Worm (Caenorhabditis elegans) whole organism, L3 larva: ENCODE data around the gene F38E11.6.
A peak's percentile ranks its signal among the peaks of the same experiment; 100 is the strongest.

ENCODE experiments used
- R02D3.7 ChIP-seq: fragments of 150-350 bp; optimal IDR thresholded peaks from 2 replicates; lab custom pipeline; 2014; ENCODE audit warnings: missing biosample characterization, missing genetic modification characterization
- aly-2 ChIP-seq: fragments of 150-350 bp; optimal IDR thresholded peaks from 2 replicates; lab custom pipeline; 2014; ENCODE audit warnings: missing biosample characterization, missing genetic modification characterization
- ama-1 ChIP-seq: fragments of 150-350 bp; optimal IDR thresholded peaks from 2 replicates; lab custom pipeline; 2018
- ceh-16 ChIP-seq: sonication (generic microtip); optimal IDR thresholded peaks from 2 replicates; lab custom pipeline; 2017; ENCODE audit warnings: missing biosample characterization, missing genetic modification characterization
- ceh-28 ChIP-seq: fragments of 150-350 bp; optimal IDR thresholded peaks from 2 replicates; lab custom pipeline; 2014; ENCODE audit warnings: missing biosample characterization, missing genetic modification reagents, missing genetic modification characterization
- ceh-82 ChIP-seq: fragments of 150-350 bp; optimal IDR thresholded peaks from 2 replicates; lab custom pipeline; 2014; ENCODE audit warnings: missing biosample characterization, missing genetic modification characterization
- ceh-9 ChIP-seq: sonication (generic microtip); optimal IDR thresholded peaks from 2 replicates; lab custom pipeline; 2018; ENCODE audit warnings: missing biosample characterization, missing genetic modification characterization
- daf-12 ChIP-seq: fragments of 150-350 bp; optimal IDR thresholded peaks from 2 replicates; lab custom pipeline; 2014; ENCODE audit warnings: missing biosample characterization, missing genetic modification reagents, missing genetic modification characterization
- egl-27 ChIP-seq: sonication (generic microtip); optimal IDR thresholded peaks from 4 replicates; lab custom pipeline; 2017; ENCODE audit warnings: missing biosample characterization, missing genetic modification reagents, missing genetic modification characterization
- egl-5 ChIP-seq: fragments of 150-350 bp; optimal IDR thresholded peaks from 2 replicates; lab custom pipeline; 2017; ENCODE audit warnings: missing biosample characterization, missing genetic modification reagents, missing genetic modification characterization, inconsistent platforms
- elt-1 ChIP-seq: fragments of 150-350 bp; optimal IDR thresholded peaks from 2 replicates; lab custom pipeline; 2014; ENCODE audit warnings: missing biosample characterization, missing genetic modification characterization
- elt-3 ChIP-seq, 3 experiments: fragments of 150-350 bp in 1 of 3; sonication (generic microtip) in 2 of 3; optimal IDR thresholded peaks; 2 replicates in 2 of 3; 4 replicates in 1 of 3; lab custom pipeline; 2014 to 2017; ENCODE audit warnings: missing biosample characterization in 3 of 3, missing genetic modification characterization in 3 of 3
- eor-1 ChIP-seq, 2 experiments: fragments of 150-350 bp; optimal IDR thresholded peaks; 2 replicates each; lab custom pipeline; 2014 to 2018; ENCODE audit warnings: missing biosample characterization in 2 of 2, missing genetic modification characterization in 2 of 2
- fkh-10 ChIP-seq: sonication (generic microtip); optimal IDR thresholded peaks from 2 replicates; lab custom pipeline; 2017; ENCODE audit warnings: missing biosample characterization, missing genetic modification reagents, missing genetic modification characterization
- fkh-2 ChIP-seq: fragments of 150-350 bp; optimal IDR thresholded peaks from 2 replicates; lab custom pipeline; 2014; ENCODE audit warnings: missing biosample characterization, missing genetic modification reagents, missing genetic modification characterization
- fos-1 ChIP-seq: fragments of 150-350 bp; optimal IDR thresholded peaks from 2 replicates; lab custom pipeline; 2014; ENCODE audit warnings: missing biosample characterization, missing genetic modification characterization
- hmg-11 ChIP-seq: sonication (generic microtip); optimal IDR thresholded peaks from 2 replicates; lab custom pipeline; 2016; ENCODE audit warnings: missing genetic modification characterization, missing compliant biosample characterization
- jun-1 ChIP-seq: fragments of 150-350 bp; optimal IDR thresholded peaks from 2 replicates; lab custom pipeline; 2014; ENCODE audit warnings: missing biosample characterization, missing genetic modification reagents, missing genetic modification characterization
- lin-15B ChIP-seq: fragments of 150-350 bp; optimal IDR thresholded peaks from 2 replicates; lab custom pipeline; 2014; ENCODE audit warnings: missing biosample characterization, missing genetic modification characterization
- lin-39 ChIP-seq: fragments of 150-350 bp; optimal IDR thresholded peaks from 2 replicates; lab custom pipeline; 2018; ENCODE audit warnings: missing biosample characterization, missing genetic modification reagents, missing genetic modification characterization
- lsy-12 ChIP-seq: sonication (generic microtip); optimal IDR thresholded peaks from 2 replicates; lab custom pipeline; 2016; ENCODE audit warnings: mild to moderate bottlenecking, missing genetic modification characterization, missing compliant biosample characterization
- mdl-1 ChIP-seq: fragments of 150-350 bp; optimal IDR thresholded peaks from 2 replicates; lab custom pipeline; 2014; ENCODE audit warnings: missing biosample characterization, missing genetic modification characterization
- mml-1 ChIP-seq: fragments of 150-350 bp; sonication (generic microtip); optimal IDR thresholded peaks from 3 replicates; lab custom pipeline; 2014; ENCODE audit warnings: missing biosample characterization, missing genetic modification characterization
- nfya-1 ChIP-seq: sonication (generic microtip); optimal IDR thresholded peaks from 2 replicates; lab custom pipeline; 2017; ENCODE audit warnings: missing genetic modification characterization, mild to moderate bottlenecking, missing compliant biosample characterization, antibody characterized with exemption, moderate library complexity; ENCODE audit not compliant: insufficient read depth
- nhr-11 ChIP-seq: fragments of 150-350 bp; optimal IDR thresholded peaks from 2 replicates; lab custom pipeline; 2014; ENCODE audit warnings: missing biosample characterization, missing genetic modification characterization
- nhr-12 ChIP-seq: fragments of 150-350 bp; optimal IDR thresholded peaks from 2 replicates; lab custom pipeline; 2014; ENCODE audit warnings: missing biosample characterization, missing genetic modification characterization
- nhr-23 ChIP-seq: fragments of 150-350 bp; optimal IDR thresholded peaks from 2 replicates; lab custom pipeline; 2014; ENCODE audit warnings: missing biosample characterization, missing genetic modification reagents, missing genetic modification characterization
- nhr-237 ChIP-seq: fragments of 150-350 bp; optimal IDR thresholded peaks from 2 replicates; lab custom pipeline; 2014; ENCODE audit warnings: missing biosample characterization, missing genetic modification characterization
- nhr-25 ChIP-seq: sonication (generic microtip); optimal IDR thresholded peaks from 2 replicates; lab custom pipeline; 2017; ENCODE audit warnings: missing biosample characterization, missing genetic modification characterization
- nhr-28 ChIP-seq: fragments of 150-350 bp; optimal IDR thresholded peaks from 2 replicates; lab custom pipeline; 2014; ENCODE audit warnings: missing biosample characterization, missing genetic modification characterization
- nhr-43 ChIP-seq: sonication (generic microtip); optimal IDR thresholded peaks from 2 replicates; lab custom pipeline; 2016; ENCODE audit warnings: mild to moderate bottlenecking, missing genetic modification characterization, missing compliant biosample characterization; ENCODE audit not compliant: poor library complexity, severe bottlenecking
- nhr-67 ChIP-seq: fragments of 150-350 bp; optimal IDR thresholded peaks from 2 replicates; lab custom pipeline; 2014; ENCODE audit warnings: missing biosample characterization, missing genetic modification characterization
- nhr-76 ChIP-seq: fragments of 150-350 bp; sonication (generic microtip); optimal IDR thresholded peaks from 5 replicates; lab custom pipeline; 2014; ENCODE audit warnings: missing biosample characterization, missing genetic modification characterization
- nhr-77 ChIP-seq: fragments of 150-350 bp; optimal IDR thresholded peaks from 2 replicates; lab custom pipeline; 2014; ENCODE audit warnings: missing biosample characterization, missing genetic modification characterization
- pha-4 ChIP-seq: fragments of 150-350 bp; optimal IDR thresholded peaks from 2 replicates; lab custom pipeline; 2014; ENCODE audit warnings: missing biosample characterization, missing genetic modification reagents, missing genetic modification characterization
- pqm-1 ChIP-seq: fragments of 150-350 bp; optimal IDR thresholded peaks from 2 replicates; lab custom pipeline; 2017; ENCODE audit warnings: missing biosample characterization, missing genetic modification characterization, inconsistent platforms
- skn-1 ChIP-seq: fragments of 150-350 bp; optimal IDR thresholded peaks from 2 replicates; lab custom pipeline; 2014; ENCODE audit warnings: missing biosample characterization, missing genetic modification characterization
- snpc-4 ChIP-seq: fragments of 150-350 bp; optimal IDR thresholded peaks from 2 replicates; lab custom pipeline; 2014; ENCODE audit warnings: missing biosample characterization, missing genetic modification characterization
- unc-39 ChIP-seq: sonication (generic microtip); optimal IDR thresholded peaks from 4 replicates; lab custom pipeline; 2017; ENCODE audit warnings: missing biosample characterization, missing genetic modification characterization
- unc-62 ChIP-seq: fragments of 150-350 bp; sonication (generic microtip); optimal IDR thresholded peaks from 4 replicates; lab custom pipeline; 2014; ENCODE audit warnings: missing biosample characterization, missing genetic modification reagents, missing genetic modification characterization
- zag-1 ChIP-seq: fragments of 150-350 bp; optimal IDR thresholded peaks from 2 replicates; lab custom pipeline; 2014; ENCODE audit warnings: missing biosample characterization, missing genetic modification characterization
- ztf-11 ChIP-seq: fragments of 150-350 bp; optimal IDR thresholded peaks from 2 replicates; lab custom pipeline; 2014; ENCODE audit warnings: missing biosample characterization, missing genetic modification characterization
- ztf-4 ChIP-seq: fragments of 150-350 bp; optimal IDR thresholded peaks from 2 replicates; lab custom pipeline; 2014; ENCODE audit warnings: missing biosample characterization, missing genetic modification characterization

Gene F38E11.6

ce11 chrIV:9485972-9486371 lies 18.7 kb upstream of the F38E11.6 start, which contains the start of gene sru-2:
Gene sru-2 (plus strand): TSS chrIV:9486272.
- no peak for TF ChIP-seq zag-1 (tag; lab: Kevin White, UChicago)

ce11 chrIV:9485040-9485439 lies 17.7 kb upstream of the F38E11.6 start, which contains the start of gene gadr-2:
Gene gadr-2 (minus strand): TSS chrIV:9485140.
- TF ChIP-seq eor-1 (tag; optimal IDR thresholded peaks at IDR 0.05; lab: Kevin White, UChicago) (no peak), snpc-4 (no peak), nfya-1 (tag; lab: Kevin White, UChicago) (no peak), nhr-237 (tag; lab: Kevin White, UChicago) (no peak), lin-39 (no peak), nhr-28 (tag; lab: Kevin White, UChicago) (no peak), unc-62 (GFP tag; lab: Kevin White, UChicago) (no peak), ztf-4 (tag; lab: Kevin White, UChicago) (no peak), ama-1 (lab: Kevin White, UChicago) (no peak), pqm-1 (tag; lab: Kevin White, UChicago) (no peak)

ce11 chrIV:9480936-9481335 lies 13.6 kb upstream of the F38E11.6 start, which contains the start of gene cng-3:
Gene cng-3 (minus strand): TSS chrIV:9481037.
- TF ChIP-seq nhr-67 (tag; lab: Kevin White, UChicago) (no peak), lin-15B (no peak), ztf-4 (tag; lab: Kevin White, UChicago) (no peak), unc-62 (GFP tag; lab: Kevin White, UChicago) (no peak), jun-1 (tag; lab: Kevin White, UChicago) (no peak), nhr-11 (tag; lab: Kevin White, UChicago) (no peak), nhr-28 (tag; lab: Kevin White, UChicago) (no peak), ceh-16 (tag; lab: Kevin White, UChicago) (no peak), elt-3 (tag; optimal IDR thresholded peaks at IDR 0.05; lab: Kevin White, UChicago) (no peak), elt-1 (tag; lab: Kevin White, UChicago) (no peak), nhr-76 (tag; lab: Kevin White, UChicago) (no peak)

- no peak for TF ChIP-seq nhr-23 (tag; lab: Kevin White, UChicago)
- TF ChIP-seq lsy-12 (tag; lab: Kevin White, UChicago): peak; percentile 59
- no peak for TF ChIP-seq unc-62 (GFP tag; lab: Kevin White, UChicago)
- no peak for TF ChIP-seq nhr-77 (tag; lab: Kevin White, UChicago)
- TF ChIP-seq R02D3.7 (tag; lab: Kevin White, UChicago): peak; percentile 4
- TF ChIP-seq unc-39 (tag; lab: Kevin White, UChicago): no peak
- peak; percentile 46 for TF ChIP-seq pqm-1 (tag; lab: Kevin White, UChicago)
- no peak for TF ChIP-seq nhr-67 (tag; lab: Kevin White, UChicago)
- TF ChIP-seq fkh-2 (tag; lab: Kevin White, UChicago): no peak
- peak; percentile 33 for TF ChIP-seq nhr-25 (tag; lab: Kevin White, UChicago)
- peak; percentile 12 for TF ChIP-seq jun-1 (tag; lab: Kevin White, UChicago)
- peak; percentile 65 for TF ChIP-seq lin-39
- no peak for TF ChIP-seq ceh-82 (tag; lab: Kevin White, UChicago)
- no peak for TF ChIP-seq nhr-237 (tag; lab: Kevin White, UChicago)
- TF ChIP-seq ztf-11 (tag; lab: Kevin White, UChicago): no peak
- no peak for TF ChIP-seq nhr-11 (tag; lab: Kevin White, UChicago)
- no peak for TF ChIP-seq hmg-11 (tag; lab: Kevin White, UChicago)
- no peak for TF ChIP-seq nfya-1 (tag; lab: Kevin White, UChicago)
- peak; percentile 89 for TF ChIP-seq nhr-43 (tag; lab: Kevin White, UChicago)
- no peak for TF ChIP-seq egl-5 (tag; lab: Kevin White, UChicago)
- no peak for TF ChIP-seq fos-1 (tag; lab: Kevin White, UChicago)
- TF ChIP-seq ceh-28 (tag; lab: Kevin White, UChicago): no peak
- no peak for TF ChIP-seq egl-27 (tag; lab: Kevin White, UChicago)
- TF ChIP-seq pha-4 (tag; lab: Kevin White, UChicago): no peak
- no peak for TF ChIP-seq ceh-16 (tag; lab: Kevin White, UChicago)
- TF ChIP-seq eor-1 (tag; optimal IDR thresholded peaks at IDR 0.05; lab: Kevin White, UChicago): no peak
- TF ChIP-seq fkh-10: no peak
- no peak for TF ChIP-seq lin-15B
- TF ChIP-seq mdl-1 (tag; lab: Kevin White, UChicago): no peak
- no peak for TF ChIP-seq ama-1 (lab: Kevin White, UChicago)
- TF ChIP-seq ceh-9: no peak
- no peak for TF ChIP-seq skn-1 (tag; lab: Kevin White, UChicago)
- no peak for TF ChIP-seq nhr-76 (tag; lab: Kevin White, UChicago)
- no peak for TF ChIP-seq mml-1 (tag; lab: Kevin White, UChicago)
- TF ChIP-seq nhr-12 (tag; lab: Kevin White, UChicago): no peak
- TF ChIP-seq zag-1 (tag; lab: Kevin White, UChicago): no peak
- no peak for TF ChIP-seq ztf-4 (tag; lab: Kevin White, UChicago)
- no peak for TF ChIP-seq snpc-4
- no peak for TF ChIP-seq nhr-28 (tag; lab: Kevin White, UChicago)
- no peak for TF ChIP-seq daf-12 (tag; lab: Kevin White, UChicago)
- peak in 1 of 3 experiments; percentile 68 for TF ChIP-seq elt-3 (tag; optimal IDR thresholded peaks at IDR 0.05; lab: Kevin White, UChicago)
- no peak for TF ChIP-seq aly-2 (tag; lab: Kevin White, UChicago)
Observed at ce11 chrIV:9477135-9477928, 10.0 kb upstream of the F38E11.6 start, which contains the start of gene wrt-3. Gene wrt-3 (minus strand): TSS chrIV:9477456.
